Fruit fly (Drosophila melanogaster): Measurements from ENCODE around the gene COX6AL2.

- TF ChIP-seq insv (optimal IDR thresholded peaks at IDR 0.05) = no peak
- TF ChIP-seq Sin3A (optimal IDR thresholded peaks at IDR 0.05) = no peak
Observed at dm6 chr3L:18957032-18957431, 43.1 kb upstream of the COX6AL2 start.
